Fruit fly (Drosophila melanogaster): ENCODE measurements around the gene CG33995.

Gene CG33995

DNA sequence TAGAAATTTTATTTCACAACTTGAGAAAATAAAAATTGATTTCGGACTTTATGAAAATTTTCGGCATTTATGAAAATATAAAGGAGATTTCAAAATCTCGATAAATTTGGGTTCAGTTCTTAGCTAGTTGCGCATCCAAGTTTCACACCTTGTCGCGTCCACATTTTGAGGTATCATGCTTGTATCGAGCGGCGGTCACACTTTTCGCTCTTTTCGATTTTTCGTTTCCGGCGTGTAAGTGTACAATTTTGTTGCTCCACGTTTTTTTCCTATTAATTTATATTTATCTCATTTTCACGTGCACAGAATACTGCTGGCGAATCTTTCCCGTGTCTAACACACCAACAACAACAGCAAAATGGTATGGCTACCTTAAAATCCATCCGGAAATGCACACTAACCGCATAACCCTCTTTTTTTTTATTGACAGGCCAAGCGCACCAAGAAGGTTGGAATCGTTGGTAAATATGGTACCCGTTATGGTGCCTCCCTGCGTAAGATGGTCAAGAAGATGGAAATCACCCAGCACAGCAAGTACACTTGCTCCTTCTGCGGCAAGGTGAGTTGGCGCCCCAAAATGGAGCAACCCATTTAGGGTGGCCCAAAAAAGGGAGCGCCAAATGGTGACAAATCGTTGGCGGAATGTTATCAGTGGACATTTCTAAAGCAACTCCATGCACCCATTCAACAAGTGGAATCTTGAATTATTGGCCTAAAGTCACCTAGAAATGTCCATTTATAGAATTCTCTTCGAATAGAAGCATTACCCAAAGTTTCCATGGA is 27.9 kb downstream of the CG33995 start, which contains the start of gene RpL37A (continued):
- TF ChIP-seq CG8478 (optimal IDR thresholded peaks at IDR 0.05): no peak
- peak; percentile 79 for TF ChIP-seq CG31365 (tag; optimal IDR thresholded peaks at IDR 0.05)
- peak; percentile 77 for TF ChIP-seq CG12219 (GFP tag; optimal IDR thresholded peaks at IDR 0.05)
- TF ChIP-seq Atf6 (GFP tag; IDR thresholded peaks at IDR 0.05): peak; percentile 78
- TF ChIP-seq p53 (GFP tag; optimal IDR thresholded peaks at IDR 0.05): peak; percentile 85
- TF ChIP-seq Stat92E (GFP tag; optimal IDR thresholded peaks at IDR 0.05): peak in 1 of 3 experiments; percentile 63
- TF ChIP-seq crol (GFP tag; IDR thresholded peaks at IDR 0.05): 0 out of 2 replicates have a peak, but pooled peaks have one; percentile 21
- peak; percentile 26 for TF ChIP-seq hkb (optimal IDR thresholded peaks at IDR 0.05)
- peak; percentile 82 for TF ChIP-seq hkb (GFP tag; IDR thresholded peaks at IDR 0.05)
- peak; percentile 86 for TF ChIP-seq B-H2 (GFP tag; optimal IDR thresholded peaks at IDR 0.05)
- TF ChIP-seq CG13123 (GFP tag; optimal IDR thresholded peaks at IDR 0.05): peak; percentile 57
- TF ChIP-seq CG11696 (GFP tag; IDR thresholded peaks at IDR 0.05): 0 out of 2 replicates have a peak, but pooled peaks have one; percentile 32
- TF ChIP-seq Mad (GFP tag; optimal IDR thresholded peaks at IDR 0.05): peak; percentile 91
- peak; percentile 71 for TF ChIP-seq CG8089 (GFP tag; optimal IDR thresholded peaks at IDR 0.05)
- TF ChIP-seq CG42726 (GFP tag; IDR thresholded peaks at IDR 0.05; ENCODE audit: partially characterized antibody): peak; percentile 65
- peak; percentile 65; the same call in 1 of the 4 replicates for TF ChIP-seq chinmo (GFP tag; IDR thresholded peaks at IDR 0.05; ENCODE audit: partially characterized antibody)
- TF ChIP-seq grn (GFP tag; optimal IDR thresholded peaks at IDR 0.05): peak; percentile 77
- peak; percentile 56 for TF ChIP-seq gcm (GFP tag; optimal IDR thresholded peaks at IDR 0.05)
- TF ChIP-seq CG13296 (GFP tag; optimal IDR thresholded peaks at IDR 0.05): peak; percentile 89
- TF ChIP-seq sug (tag; optimal IDR thresholded peaks at IDR 0.05): peak; percentile 68
- peak; percentile 78 for TF ChIP-seq CG18764 (GFP tag; optimal IDR thresholded peaks at IDR 0.05)
- peak; percentile 78 for TF ChIP-seq CG12769 (tag; optimal IDR thresholded peaks at IDR 0.05)
- peak; percentile 30 for TF ChIP-seq tup (GFP tag; optimal IDR thresholded peaks at IDR 0.05)
- TF ChIP-seq chm (GFP tag; IDR thresholded peaks at IDR 0.05): peak; percentile 84
- TF ChIP-seq lov (optimal IDR thresholded peaks at IDR 0.05): no peak
- peak; percentile 88 for TF ChIP-seq lov (GFP tag; IDR thresholded peaks at IDR 0.05)
- TF ChIP-seq CG17186 (GFP tag; optimal IDR thresholded peaks at IDR 0.05): peak; percentile 92
- peak; percentile 67 for TF ChIP-seq MBD-R2 (GFP tag; IDR thresholded peaks at IDR 0.05)
- TF ChIP-seq zen2 (GFP tag; IDR thresholded peaks at IDR 0.05; ENCODE audit: partially characterized antibody): no peak
- TF ChIP-seq Poxn (GFP tag; IDR thresholded peaks at IDR 0.05): no peak
- peak; percentile 85 for TF ChIP-seq ems (GFP tag; optimal IDR thresholded peaks at IDR 0.05)
- peak; percentile 99 for TF ChIP-seq Ets97D (GFP tag; optimal IDR thresholded peaks at IDR 0.05)
- TF ChIP-seq Hand (GFP tag; optimal IDR thresholded peaks at IDR 0.05): peak; percentile 24
- peak; percentile 86 for TF ChIP-seq otp (GFP tag; IDR thresholded peaks at IDR 0.05)
- peak; percentile 78 for TF ChIP-seq CG1233 (GFP tag; optimal IDR thresholded peaks at IDR 0.05)
- peak; percentile 60 for TF ChIP-seq fd102C (GFP tag; optimal IDR thresholded peaks at IDR 0.05)
- TF ChIP-seq CG10543 (GFP tag; optimal IDR thresholded peaks at IDR 0.05): peak; percentile 81
- TF ChIP-seq lmd (GFP tag; IDR thresholded peaks at IDR 0.05): no peak
- TF ChIP-seq Fer3 (tag; optimal IDR thresholded peaks at IDR 0.05): peak; percentile 79
- peak; percentile 69 for TF ChIP-seq CG3407 (GFP tag; optimal IDR thresholded peaks at IDR 0.05)
- peak; percentile 67 for TF ChIP-seq CG10147 (GFP tag; optimal IDR thresholded peaks at IDR 0.05)
- peak; percentile 71 for TF ChIP-seq CG1647 (GFP tag; optimal IDR thresholded peaks at IDR 0.05)
- TF ChIP-seq CG13624 (GFP tag; optimal IDR thresholded peaks at IDR 0.05): peak; percentile 89
- TF ChIP-seq jigr1 (GFP tag; IDR thresholded peaks at IDR 0.05): no peak
- TF ChIP-seq crc (GFP tag; optimal IDR thresholded peaks at IDR 0.05): peak; percentile 77
- no peak for TF ChIP-seq CG7357 (GFP tag; IDR thresholded peaks at IDR 0.05)
- peak in 1 of 2 experiments; percentile 73 for TF ChIP-seq insv (GFP tag; optimal IDR thresholded peaks at IDR 0.05)
- peak; percentile 85 for TF ChIP-seq Hsf (GFP tag; optimal IDR thresholded peaks at IDR 0.05)
- TF ChIP-seq dpn (GFP tag; optimal IDR thresholded peaks at IDR 0.05): peak; percentile 72 to 90
- peak; percentile 69 for TF ChIP-seq CG30403 (GFP tag; optimal IDR thresholded peaks at IDR 0.05)

All from whole organism, embryonic.